Fruit fly (Drosophila melanogaster) whole organism, embryonic: ENCODE data around the gene Trm7-32.

Source experiments
- ATbp ChIP-seq: fragments of 200-800 bp; sonication (Bioruptor generic); optimal IDR thresholded peaks from 2 replicates; lab custom pipeline; 2017; ENCODE audit warnings: missing biosample characterization, mild to moderate bottlenecking, missing genetic modification characterization, missing genetic modification reagents
- CG11695 ChIP-seq: fragments of 200-800 bp; sonication (Bioruptor generic); IDR thresholded peaks from 3 replicates; pipeline ENCODE4 v1.3.6; 2022; ENCODE audit warnings: missing biosample characterization, missing genetic modification characterization
- CG12659 ChIP-seq: fragments of 200-800 bp; sonication (Bioruptor generic); optimal IDR thresholded peaks from 3 replicates; lab custom pipeline; 2017; ENCODE audit warnings: mild to moderate bottlenecking, missing biosample characterization, missing genetic modification reagents, missing genetic modification characterization
- CG14860 ChIP-seq: fragments of 200-800 bp; sonication (Bioruptor generic); IDR thresholded peaks from 3 replicates; pipeline ENCODE4 v1.3.6; 2022; ENCODE audit warnings: missing biosample characterization, missing genetic modification characterization; ENCODE audit not compliant: partially characterized antibody
- CG15696 ChIP-seq: fragments of 200-800 bp; sonication (Bioruptor generic); optimal IDR thresholded peaks from 2 replicates; lab custom pipeline; 2019; ENCODE audit warnings: missing biosample characterization, mild to moderate bottlenecking, missing genetic modification characterization, moderate library complexity
- CG16815 ChIP-seq: fragments of 200-800 bp; sonication (Bioruptor generic); optimal IDR thresholded peaks from 3 replicates; lab custom pipeline; 2017; ENCODE audit warnings: missing biosample characterization, mild to moderate bottlenecking, missing genetic modification characterization
- CG17802 ChIP-seq: fragments of 200-800 bp; sonication (Bioruptor generic); optimal IDR thresholded peaks from 2 replicates; lab custom pipeline; 2018; ENCODE audit warnings: missing biosample characterization, mild to moderate bottlenecking, missing genetic modification characterization, moderate library complexity
- CG18011 ChIP-seq: fragments of 200-800 bp; sonication (Bioruptor generic); optimal IDR thresholded peaks from 2 replicates; lab custom pipeline; 2017; ENCODE audit warnings: missing biosample characterization, missing genetic modification characterization, mild to moderate bottlenecking, moderate library complexity, missing genotype
- CG18262 ChIP-seq: fragments of 200-800 bp; optimal IDR thresholded peaks from 3 replicates; lab custom pipeline; 2019; ENCODE audit warnings: missing biosample characterization, mild to moderate bottlenecking, missing genetic modification characterization, moderate library complexity
- CG34422 ChIP-seq: fragments of 200-800 bp; sonication (Bioruptor generic); IDR thresholded peaks from 3 replicates; pipeline ENCODE4 v1.3.6; 2022; ENCODE audit warnings: missing biosample characterization, missing genetic modification characterization
- CG3847 ChIP-seq: fragments of 200-800 bp; sonication (Bioruptor generic); IDR thresholded peaks from 2 replicates; pipeline ENCODE4 v1.3.6; 2022; ENCODE audit warnings: missing biosample characterization, missing genetic modification characterization
- CG5180 ChIP-seq: fragments of 200-800 bp; sonication (Bioruptor generic); optimal IDR thresholded peaks from 3 replicates; lab custom pipeline; 2017; ENCODE audit warnings: missing biosample characterization, missing genetic modification characterization, mild to moderate bottlenecking, moderate library complexity, missing genetic modification reagents
- CG9797 ChIP-seq: fragments of 200-800 bp; sonication (Bioruptor generic); optimal IDR thresholded peaks from 3 replicates; lab custom pipeline; 2018; ENCODE audit warnings: missing biosample characterization, mild to moderate bottlenecking, missing genetic modification characterization
- CoRest ChIP-seq: fragments of 200-800 bp; sonication (Bioruptor generic); optimal IDR thresholded peaks from 3 replicates; lab custom pipeline; 2018; ENCODE audit warnings: missing biosample characterization, mild to moderate bottlenecking, missing genetic modification characterization, moderate library complexity
- Deaf1 ChIP-seq: fragments of 200-800 bp; optimal IDR thresholded peaks from 3 replicates; lab custom pipeline; 2019; ENCODE audit warnings: missing biosample characterization, mild to moderate bottlenecking, missing genetic modification characterization, moderate library complexity
- Doc2 ChIP-seq: fragments of 200-800 bp; sonication (Bioruptor generic); IDR thresholded peaks from 2 replicates; pipeline ENCODE4 v1.3.6; 2022; ENCODE audit warnings: missing biosample characterization, missing genetic modification characterization
- Drgx ChIP-seq: fragments of 200-800 bp; sonication (Bioruptor generic); IDR thresholded peaks from 2 replicates; pipeline ENCODE4 v1.3.6; 2022; ENCODE audit warnings: missing biosample characterization, missing genetic modification characterization
- Hey ChIP-seq: fragments of 200-800 bp; sonication (Bioruptor generic); optimal IDR thresholded peaks from 3 replicates; lab custom pipeline; 2018; ENCODE audit warnings: missing biosample characterization, mild to moderate bottlenecking, missing genetic modification characterization
- Hr39 ChIP-seq: fragments of >200 bp; optimal IDR thresholded peaks from 2 replicates; lab custom pipeline; 2017
- Hsf ChIP-seq: fragments of 200-800 bp; sonication (Bioruptor generic); optimal IDR thresholded peaks from 3 replicates; lab custom pipeline; 2016; ENCODE audit warnings: missing biosample characterization, missing genetic modification characterization
- MBD-R2 ChIP-seq: fragments of 200-800 bp; sonication (Bioruptor generic); IDR thresholded peaks from 2 replicates; pipeline ENCODE4 v1.3.6; 2022; ENCODE audit warnings: missing biosample characterization, missing genetic modification characterization
- Med ChIP-seq: fragments of 200-800 bp; sonication (Bioruptor generic); peaks from one replicate; lab custom pipeline; 2016; ENCODE audit warnings: missing biosample characterization, missing genetic modification characterization, mild to moderate bottlenecking, inconsistent platforms, moderate library complexity
- Myb ChIP-seq: fragments of 200-800 bp; sonication (Bioruptor generic); optimal IDR thresholded peaks from 2 replicates; lab custom pipeline; 2016; ENCODE audit warnings: missing biosample characterization, missing genetic modification characterization
- Opbp ChIP-seq: fragments of 200-800 bp; sonication (Bioruptor generic); IDR thresholded peaks from 3 replicates; pipeline ENCODE4 v1.3.6; 2022; ENCODE audit warnings: missing biosample characterization, missing genetic modification characterization; ENCODE audit not compliant: partially characterized antibody
- Pdp1 ChIP-seq, 2 experiments: fragments of 200-800 bp; sonication (Bioruptor generic); optimal IDR thresholded peaks; 3 replicates each; lab custom pipeline; 2016; ENCODE audit warnings: missing biosample characterization in 2 of 2, missing genetic modification characterization in 2 of 2, mild to moderate bottlenecking in 1 of 2, moderate library complexity in 1 of 2
- ato ChIP-seq: fragments of 200-800 bp; sonication (Bioruptor generic); IDR thresholded peaks from 2 replicates; pipeline ENCODE4 v1.3.6; 2022; ENCODE audit warnings: missing biosample characterization, missing genetic modification characterization; ENCODE audit not compliant: partially characterized antibody
- bbx ChIP-seq: fragments of 200-800 bp; sonication (Bioruptor generic); IDR thresholded peaks from 2 replicates; pipeline ENCODE4 v1.3.6; 2022; ENCODE audit warnings: missing biosample characterization, missing genetic modification characterization; ENCODE audit not compliant: partially characterized antibody
- bowl ChIP-seq: fragments of 200-800 bp; sonication (Bioruptor generic); IDR thresholded peaks from 2 replicates; pipeline ENCODE4 v1.3.6; 2022; ENCODE audit warnings: missing biosample characterization, missing genetic modification characterization
- ci ChIP-seq: fragments of 200-800 bp; sonication (Bioruptor generic); IDR thresholded peaks from 3 replicates; pipeline ENCODE4 v1.3.6; 2022; ENCODE audit warnings: missing biosample characterization, missing genetic modification characterization
- cwo ChIP-seq: fragments of 200-800 bp; sonication (Bioruptor generic); optimal IDR thresholded peaks from 3 replicates; lab custom pipeline; 2017; ENCODE audit warnings: missing biosample characterization, missing genetic modification characterization, mild to moderate bottlenecking, moderate library complexity, missing genetic modification reagents
- disco-r ChIP-seq: fragments of 200-800 bp; sonication (Bioruptor generic); optimal IDR thresholded peaks from 2 replicates; lab custom pipeline; 2016; ENCODE audit warnings: missing biosample characterization, missing genetic modification characterization
- dmrt11E ChIP-seq: fragments of 200-800 bp; sonication (Bioruptor generic); optimal IDR thresholded peaks from 3 replicates; lab custom pipeline; 2018; ENCODE audit warnings: missing biosample characterization, mild to moderate bottlenecking, missing genetic modification characterization, moderate library complexity
- fd64A ChIP-seq: fragments of 200-800 bp; sonication (Bioruptor generic); optimal IDR thresholded peaks from 3 replicates; lab custom pipeline; 2018; ENCODE audit warnings: missing biosample characterization, mild to moderate bottlenecking, missing genetic modification characterization
- grn ChIP-seq: fragments of 200-800 bp; sonication (Bioruptor generic); optimal IDR thresholded peaks from 3 replicates; lab custom pipeline; 2017; ENCODE audit warnings: missing biosample characterization, missing genetic modification characterization
- h ChIP-seq: fragments of >200 bp; optimal IDR thresholded peaks from 2 replicates; lab custom pipeline; 2017
- klu ChIP-seq: fragments of 200-800 bp; sonication (Bioruptor generic); IDR thresholded peaks from 2 replicates; pipeline ENCODE4 v1.3.6; 2022; ENCODE audit warnings: missing biosample characterization, missing genetic modification characterization
- knrl ChIP-seq: fragments of 200-800 bp; sonication (Bioruptor generic); IDR thresholded peaks from 3 replicates; pipeline ENCODE4 v1.3.6; 2022; ENCODE audit warnings: missing biosample characterization, missing genetic modification characterization; ENCODE audit not compliant: partially characterized antibody
- mld ChIP-seq: fragments of 200-800 bp; sonication (Bioruptor generic); IDR thresholded peaks from 3 replicates; pipeline ENCODE4 v1.3.6; 2022; ENCODE audit warnings: missing biosample characterization, missing genetic modification characterization; ENCODE audit not compliant: partially characterized antibody
- nmo ChIP-seq: fragments of 200-800 bp; sonication (Bioruptor generic); optimal IDR thresholded peaks from 2 replicates; lab custom pipeline; 2018; ENCODE audit warnings: missing biosample characterization, mild to moderate bottlenecking, missing genetic modification characterization, moderate library complexity
- oc ChIP-seq: fragments of 200-800 bp; sonication (Bioruptor generic); optimal IDR thresholded peaks from 2 replicates; lab custom pipeline; 2018; ENCODE audit warnings: missing biosample characterization, mild to moderate bottlenecking, missing genetic modification characterization, moderate library complexity
- prd ChIP-seq, 3 experiments: fragments of >200 bp in 2 of 3; fragments of 200-800 bp in 1 of 3; sonication (Bioruptor generic) in 1 of 3; optimal IDR thresholded peaks in 2 of 3; IDR thresholded peaks in 1 of 3; 2 replicates in 2 of 3; 3 replicates in 1 of 3; pipeline versions ENCODE4 v1.3.6 to Lab custom; 2017 to 2022; ENCODE audit warnings: missing biosample characterization in 1 of 3, missing genetic modification characterization in 1 of 3
- rib ChIP-seq: fragments of 200-800 bp; sonication (Bioruptor generic); IDR thresholded peaks from 2 replicates; pipeline ENCODE4 v1.3.6; 2022; ENCODE audit warnings: missing biosample characterization, missing genetic modification characterization
- salm ChIP-seq: fragments of 200-800 bp; sonication (Bioruptor generic); optimal IDR thresholded peaks from 2 replicates; lab custom pipeline; 2018; ENCODE audit warnings: missing biosample characterization, mild to moderate bottlenecking, missing genetic modification characterization
- sna ChIP-seq: fragments of 200-800 bp; sonication (Bioruptor generic); IDR thresholded peaks from 2 replicates; pipeline ENCODE4 v1.3.6; 2022; ENCODE audit warnings: missing biosample characterization, missing genetic modification characterization; ENCODE audit not compliant: partially characterized antibody
- sob ChIP-seq: fragments of 200-800 bp; sonication (Bioruptor generic); IDR thresholded peaks from 2 replicates; pipeline ENCODE4 v1.3.6; 2022; ENCODE audit warnings: missing biosample characterization, missing genetic modification characterization
- unc-4 ChIP-seq: fragments of 200-800 bp; sonication (Bioruptor generic); IDR thresholded peaks from 2 replicates; pipeline ENCODE4 v1.3.6; 2022; ENCODE audit warnings: missing biosample characterization, missing genetic modification characterization; ENCODE audit not compliant: partially characterized antibody
- zfh2 ChIP-seq: fragments of 200-800 bp; sonication (Bioruptor generic); optimal IDR thresholded peaks from 2 replicates; lab custom pipeline; 2016; ENCODE audit warnings: missing biosample characterization, missing genetic modification characterization

Trm7-32 gene

DNA sequence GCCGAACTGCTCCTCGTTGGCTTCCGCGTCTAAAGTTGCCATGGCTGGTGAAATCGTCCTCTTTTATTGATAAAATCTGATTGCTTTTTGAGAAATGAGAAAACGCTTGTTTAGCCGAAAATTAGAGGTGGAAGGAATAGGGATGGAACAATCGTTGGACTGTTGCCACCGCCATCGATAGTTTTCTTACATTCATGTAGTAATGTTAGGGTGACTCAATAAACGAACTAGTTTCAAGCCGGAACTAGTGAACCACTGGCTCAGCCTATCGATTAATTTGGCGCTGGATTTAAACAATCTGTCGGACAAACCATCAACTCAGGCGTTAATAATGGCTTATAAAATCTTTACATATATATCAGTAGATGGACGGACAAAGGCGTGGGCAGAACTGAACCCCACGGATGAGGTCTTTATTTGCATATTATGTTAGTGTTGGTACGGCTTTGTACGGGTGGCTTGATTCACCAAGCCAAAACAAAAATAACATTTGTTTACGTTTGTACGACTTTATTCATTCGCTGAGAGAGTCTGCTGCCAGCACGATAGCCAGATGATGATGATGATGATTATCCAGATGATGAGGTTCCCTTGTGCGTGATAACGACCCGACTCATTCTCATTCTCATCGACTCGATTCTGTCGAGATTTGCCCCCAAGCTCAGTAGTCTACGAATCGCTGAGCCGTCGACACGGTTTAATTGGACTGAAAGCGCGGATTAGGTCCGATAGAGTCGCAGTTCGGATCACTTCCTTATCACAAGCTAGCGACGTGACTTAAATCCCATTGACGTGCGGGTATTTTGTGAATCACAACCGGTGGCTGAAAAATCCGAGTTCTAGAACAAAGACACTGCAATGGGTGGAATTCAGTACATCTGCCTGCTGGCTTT, 38.0 kb upstream of the Trm7-32 start, which contains the start of the genes Sf3a1 and Irc (continued):
- TF ChIP-seq CG18011 (GFP tag; lab: Kevin White, UChicago), result no peak
- TF ChIP-seq Myb (GFP tag; lab: Kevin White, UChicago), result peak; percentile 41
- TF ChIP-seq CG18262, result peak; percentile 3
- peak; percentile 31 for TF ChIP-seq CoRest (tag; lab: Kevin White, UChicago)
- TF ChIP-seq sna, result peak; percentile 89
- TF ChIP-seq Opbp, result peak; percentile 97
- TF ChIP-seq CG11695 (GFP tag; lab: Robert Waterston, UW), result no peak
- TF ChIP-seq CG34422, result peak; percentile 46; the same call in 1 of the 3 replicates
- peak; percentile 39; the same call in 1 of the 2 replicates for TF ChIP-seq sob (GFP tag; lab: Robert Waterston, UW)
- TF ChIP-seq nmo (GFP tag; lab: Kevin White, UChicago), result peak; percentile 56
- peak; percentile 70 for TF ChIP-seq oc (tag; lab: Kevin White, UChicago)
- TF ChIP-seq CG3847, result peak; percentile 51; the same call in 1 of the 2 replicates
- peak; percentile 14; the same call in 1 of the 3 replicates for TF ChIP-seq ci (GFP tag; lab: Robert Waterston, UW)
- TF ChIP-seq MBD-R2, result peak; percentile 93
- no peak for TF ChIP-seq salm (tag; lab: Kevin White, UChicago)
- TF ChIP-seq unc-4 (GFP tag; lab: Robert Waterston, UW), result peak; percentile 96
- no peak for TF ChIP-seq klu (GFP tag; lab: Robert Waterston, UW)
- TF ChIP-seq grn (GFP tag; lab: Kevin White, UChicago), result peak; percentile 10
- no peak for TF ChIP-seq CG5180 (GFP tag; lab: Kevin White, UChicago)
- peak; percentile 46 for TF ChIP-seq zfh2 (GFP tag; lab: Kevin White, UChicago)
- TF ChIP-seq fd64A (GFP tag; lab: Kevin White, UChicago), result no peak
- TF ChIP-seq CG16815 (GFP tag; lab: Kevin White, UChicago), result no peak
- TF ChIP-seq Hr39, result no peak
- no peak for TF ChIP-seq prd (optimal IDR thresholded peaks at IDR 0.05; lab: Kevin White, UChicago)
- TF ChIP-seq prd (GFP tag; IDR thresholded peaks at IDR 0.05; lab: Robert Waterston, UW), result 0 out of 3 replicates have a peak, but pooled peaks have one; percentile 31
- TF ChIP-seq CG12659, result peak; percentile 59
- peak; percentile 95 for TF ChIP-seq knrl
- no peak for TF ChIP-seq ATbp (GFP tag; lab: Kevin White, UChicago)
- peak; percentile 86 for TF ChIP-seq CG14860
- no peak for TF ChIP-seq dmrt11E
- TF ChIP-seq cwo (GFP tag; lab: Kevin White, UChicago), result peak; percentile 2
- no peak for TF ChIP-seq bowl
- TF ChIP-seq Pdp1 (GFP tag; optimal IDR thresholded peaks at IDR 0.05; lab: Kevin White, UChicago), result peak; percentile 25 to 54
- 0 out of 2 replicates have a peak, but pooled peaks have one; percentile 14 for TF ChIP-seq rib
- TF ChIP-seq mld (GFP tag; lab: Robert Waterston, UW), result peak; percentile 91
- no peak for TF ChIP-seq CG15696
- TF ChIP-seq Drgx (GFP tag; lab: Robert Waterston, UW), result peak; percentile 20; the same call in 1 of the 2 replicates
- no peak for TF ChIP-seq disco-r
- peak; percentile 97 for TF ChIP-seq bbx
- peak; percentile 49 for TF ChIP-seq Hsf (GFP tag; lab: Kevin White, UChicago)
- TF ChIP-seq Hey (tag; lab: Kevin White, UChicago), result no peak
- TF ChIP-seq ato (GFP tag; lab: Robert Waterston, UW), result peak; percentile 94
- no peak for TF ChIP-seq Doc2 (GFP tag; lab: Robert Waterston, UW)
- TF ChIP-seq CG9797 (GFP tag; lab: Kevin White, UChicago), result peak; percentile 29
- peak; percentile 90 for TF ChIP-seq Med (GFP tag; lab: Kevin White, UChicago)
- TF ChIP-seq Deaf1 (tag; lab: Kevin White, UChicago), result peak; percentile 41
- TF ChIP-seq h (lab: Kevin White, UChicago), result no peak
- no peak for TF ChIP-seq CG17802 (tag; lab: Kevin White, UChicago)
